Worm (Caenorhabditis elegans): Measurements from ENCODE around the gene K04G7.1.
A peak's percentile ranks its signal among the peaks of the same experiment; 100 is the strongest.

The K04G7.1 gene

ce11 chrIII:7185473-7185872 lies 23.0 kb downstream of the K04G7.1 start, which contains the start of gene F37C12.14:
Gene F37C12.14 (minus strand): TSS chrIII:7185573.
- TF ChIP-seq mel-28 (tag; optimal IDR thresholded peaks at IDR 0.05; ENCODE audit: borderline replicate concordance) = no peak
- no peak for TF ChIP-seq hmg-1.2 (GFP tag; IDR thresholded peaks at IDR 0.05)
- TF ChIP-seq egrh-3 (GFP tag; IDR thresholded peaks at IDR 0.05) = no peak
- TF ChIP-seq hmg-20 (GFP tag; IDR thresholded peaks at IDR 0.05) = no peak
- TF ChIP-seq fkh-3 (tag; optimal IDR thresholded peaks at IDR 0.05) = no peak
- TF ChIP-seq F49E8.2 (tag; optimal IDR thresholded peaks at IDR 0.05; ENCODE audit: insufficient read depth) = no peak
- no peak for TF ChIP-seq madf-3 (GFP tag; IDR thresholded peaks at IDR 0.05)
- no peak for TF ChIP-seq lag-1 (GFP tag; IDR thresholded peaks at IDR 0.05)
- no peak for TF ChIP-seq tbx-9 (tag; optimal IDR thresholded peaks at IDR 0.05; ENCODE audit: borderline replicate concordance)
- no peak for TF ChIP-seq akir-1 (GFP tag; optimal IDR thresholded peaks at IDR 0.05)
- no peak for TF ChIP-seq nfya-1 (tag; optimal IDR thresholded peaks at IDR 0.05; ENCODE audit: borderline replicate concordance, insufficient read depth)
- no peak for TF ChIP-seq K11D2.4 (GFP tag; IDR thresholded peaks at IDR 0.05)
- TF ChIP-seq bed-1 (GFP tag; IDR thresholded peaks at IDR 0.05) = no peak
- no peak for TF ChIP-seq aptf-3 (GFP tag; IDR thresholded peaks at IDR 0.05)

ce11 chrIII:7188300-7189052 lies 26.0 kb downstream of the K04G7.1 start, which contains the start of the genes F37C12.21 and F37C12.10:
Gene F37C12.21 (plus strand): TSS chrIII:7188357.
Gene F37C12.10 (minus strand): TSS chrIII:7188384.
- TF ChIP-seq cebp-2 (GFP tag; IDR thresholded peaks at IDR 0.05) (0 out of 2 replicates have a peak, but pooled peaks have one; percentile 63), hmg-1.2 (GFP tag; IDR thresholded peaks at IDR 0.05) (peak; percentile 15; the same call in 1 of the 2 replicates), lin-26 (GFP tag; IDR thresholded peaks at IDR 0.05) (0 out of 2 replicates have a peak, but pooled peaks have one; percentile 29), mcd-1 (GFP tag; IDR thresholded peaks at IDR 0.05) (0 out of 2 replicates have a peak, but pooled peaks have one; percentile 6), lir-1 (GFP tag; conservative IDR thresholded peaks at IDR 0.05) (no peak), ztf-25 (GFP tag; IDR thresholded peaks at IDR 0.05) (0 out of 2 replicates have a peak, but pooled peaks have one; percentile 22), ama-1 (optimal IDR thresholded peaks at IDR 0.05) (no peak), ama-1 (GFP tag; optimal IDR thresholded peaks at IDR 0.05) (peak in 1 of 2 experiments; percentile 25), madf-8 (GFP tag; conservative IDR thresholded peaks at IDR 0.05) (no peak), dox-1 (GFP tag; IDR thresholded peaks at IDR 0.05) (peak; percentile 51), aptf-3 (GFP tag; IDR thresholded peaks at IDR 0.05) (0 out of 2 replicates have a peak, but pooled peaks have one; percentile 17), nhr-80 (tag; optimal IDR thresholded peaks at IDR 0.05) (peak; percentile 72), nfyb-1 (GFP tag; IDR thresholded peaks at IDR 0.05) (0 out of 2 replicates have a peak, but pooled peaks have one; percentile 8), madf-3 (GFP tag; IDR thresholded peaks at IDR 0.05) (0 out of 2 replicates have a peak, but pooled peaks have one; percentile 19), cebp-1 (GFP tag; IDR thresholded peaks at IDR 0.05) (no peak), cebp-1 (tag; optimal IDR thresholded peaks at IDR 0.05) (peak; percentile 19), madf-6 (GFP tag; IDR thresholded peaks at IDR 0.05) (peak; percentile 43; the same call in 1 of the 2 replicates), hsf-1 (GFP tag; IDR thresholded peaks at IDR 0.05) (peak; percentile 48; the same call in 1 of the 2 replicates), mel-28 (tag; optimal IDR thresholded peaks at IDR 0.05; ENCODE audit: borderline replicate concordance) (no peak), ztf-6 (GFP tag; IDR thresholded peaks at IDR 0.05) (no peak), D2030.7 (GFP tag; IDR thresholded peaks at IDR 0.05) (no peak), ZK185.1 (tag; optimal IDR thresholded peaks at IDR 0.05; ENCODE audit: poor library complexity, severe bottlenecking) (peak; percentile 25), F49E8.2 (tag; optimal IDR thresholded peaks at IDR 0.05; ENCODE audit: insufficient read depth) (no peak), B0336.3 (GFP tag; IDR thresholded peaks at IDR 0.05) (peak; percentile 62), repo-1 (tag; optimal IDR thresholded peaks at IDR 0.05) (peak; percentile 47), nfya-1 (tag; optimal IDR thresholded peaks at IDR 0.05; ENCODE audit: borderline replicate concordance, insufficient read depth) (no peak), let-607 (tag; optimal IDR thresholded peaks at IDR 0.05) (peak in 1 of 2 experiments; percentile 24)
